Fruit fly (Drosophila melanogaster) whole organism, wandering third instar larva: Measurements from ENCODE around the gene Vajk3.

Experiments used
- Abd-B ChIP-seq: fragments of >200 bp; optimal IDR thresholded peaks from 2 replicates; lab custom pipeline; 2017; ENCODE audit warnings: missing biosample characterization, missing genetic modification characterization
- CG32264 ChIP-seq: fragments of 200-800 bp; sonication (Bioruptor generic); optimal IDR thresholded peaks from 2 replicates; lab custom pipeline; 2016; ENCODE audit warnings: missing biosample characterization, missing genetic modification characterization
- CG9705 ChIP-seq: fragments of 200-800 bp; sonication (Bioruptor generic); optimal IDR thresholded peaks from 2 replicates; lab custom pipeline; 2018; ENCODE audit warnings: missing biosample characterization, mild to moderate bottlenecking, missing genetic modification characterization
- CrebA ChIP-seq: fragments of 200-800 bp; sonication (Bioruptor generic); optimal IDR thresholded peaks from 2 replicates; lab custom pipeline; 2016; ENCODE audit warnings: missing biosample characterization, mild to moderate bottlenecking, missing genetic modification characterization, borderline replicate concordance
- Dfd ChIP-seq: fragments of >200 bp; optimal IDR thresholded peaks from 2 replicates; lab custom pipeline; 2017; ENCODE audit warnings: missing biosample characterization, missing genetic modification characterization
- Dif ChIP-seq: fragments of 200-275, 200-300 bp; sonication (Bioruptor generic); optimal IDR thresholded peaks from 2 replicates; lab custom pipeline; 2018; ENCODE audit warnings: missing biosample characterization, missing genetic modification characterization; ENCODE audit not compliant: partially characterized antibody
- GATAd ChIP-seq: sonication (Bioruptor generic); optimal IDR thresholded peaks from 2 replicates; lab custom pipeline; 2016; ENCODE audit warnings: missing biosample characterization, missing genetic modification characterization
- HLH106 ChIP-seq: fragments of 200-800 bp; optimal IDR thresholded peaks from 3 replicates; lab custom pipeline; 2019; ENCODE audit warnings: missing biosample characterization, mild to moderate bottlenecking, missing genetic modification characterization, moderate library complexity
- Hnf4 ChIP-seq: fragments of 200-800 bp; sonication (Bioruptor generic); optimal IDR thresholded peaks from 2 replicates; lab custom pipeline; 2016; ENCODE audit warnings: missing biosample characterization, mild to moderate bottlenecking, missing genetic modification characterization
- Hr78 ChIP-seq: fragments of >200 bp; optimal IDR thresholded peaks from 2 replicates; lab custom pipeline; 2017; ENCODE audit warnings: missing biosample characterization, missing genetic modification characterization
- Hr83 ChIP-seq: fragments of 200-300 bp; sonication (Bioruptor generic); optimal IDR thresholded peaks from 2 replicates; lab custom pipeline; 2016; ENCODE audit warnings: missing biosample characterization, mild to moderate bottlenecking, missing genetic modification characterization, moderate library complexity; ENCODE audit not compliant: poor library complexity, severe bottlenecking
- Jra ChIP-seq: sonication (Bioruptor generic); optimal IDR thresholded peaks from 2 replicates; lab custom pipeline; 2016; ENCODE audit warnings: missing biosample characterization, missing genetic modification characterization
- Mio ChIP-seq: sonication (Bioruptor generic); optimal IDR thresholded peaks from 2 replicates; lab custom pipeline; 2016; ENCODE audit warnings: missing biosample characterization, missing genetic modification characterization
- Myc ChIP-seq: fragments of >200 bp; optimal IDR thresholded peaks from 2 replicates; lab custom pipeline; 2017
- N ChIP-seq: fragments of >200 bp; optimal IDR thresholded peaks from 2 replicates; lab custom pipeline; 2018; ENCODE audit warnings: missing biosample characterization, missing external identifiers, missing genetic modification characterization
- OdsH ChIP-seq: fragments of 200-800 bp; sonication (Bioruptor generic); optimal IDR thresholded peaks from 2 replicates; lab custom pipeline; 2016; ENCODE audit warnings: missing biosample characterization, mild to moderate bottlenecking, missing genetic modification characterization
- Rel ChIP-seq, 2 experiments: fragments of 200-800 bp; sonication (Bioruptor generic) in 1 of 2; optimal IDR thresholded peaks; 2 replicates in 1 of 2; 3 replicates in 1 of 2; lab custom pipeline; 2016 to 2019; ENCODE audit warnings: mild to moderate bottlenecking in 2 of 2, missing biosample characterization in 2 of 2, missing genetic modification characterization in 2 of 2, moderate library complexity in 1 of 2
- Sp1 ChIP-seq: fragments of 200-800 bp; sonication (Bioruptor generic); optimal IDR thresholded peaks from 3 replicates; lab custom pipeline; 2019; ENCODE audit warnings: missing biosample characterization, mild to moderate bottlenecking, missing genetic modification characterization, moderate library complexity
- Vsx2 ChIP-seq: fragments of 200-300, 225-300 bp; sonication (Bioruptor generic); optimal IDR thresholded peaks from 2 replicates; lab custom pipeline; 2018; ENCODE audit warnings: missing biosample characterization, missing genetic modification characterization; ENCODE audit not compliant: partially characterized antibody
- br ChIP-seq: fragments of 200-800 bp; sonication (Bioruptor generic); optimal IDR thresholded peaks from 2 replicates; lab custom pipeline; 2016; ENCODE audit warnings: missing biosample characterization, missing genetic modification characterization
- brk ChIP-seq: fragments of 200-800 bp; sonication (Bioruptor generic); optimal IDR thresholded peaks from 2 replicates; lab custom pipeline; 2016; ENCODE audit warnings: missing biosample characterization, mild to moderate bottlenecking, missing genetic modification characterization
- dl ChIP-seq, 2 experiments: fragments of 175-275, 200-275 bp in 1 of 2; fragments of 200-275 bp in 1 of 2; sonication (Bioruptor generic); optimal IDR thresholded peaks; lab custom pipeline; 2018; ENCODE audit warnings: mild to moderate bottlenecking in 2 of 2, missing biosample characterization in 2 of 2, missing genetic modification characterization in 2 of 2, moderate library complexity in 2 of 2; ENCODE audit not compliant: partially characterized antibody in 2 of 2, insufficient read depth in 1 of 2
- dmrt93B ChIP-seq: fragments of 200-800 bp; sonication (Bioruptor generic); optimal IDR thresholded peaks from 2 replicates; lab custom pipeline; 2018; ENCODE audit warnings: missing biosample characterization, mild to moderate bottlenecking, missing genetic modification characterization
- dsf ChIP-seq: sonication (Bioruptor generic); optimal IDR thresholded peaks from 2 replicates; lab custom pipeline; 2016; ENCODE audit warnings: missing biosample characterization, missing genetic modification characterization, borderline replicate concordance
- ey ChIP-seq: fragments of 200-800 bp; sonication (Bioruptor generic); optimal IDR thresholded peaks from 2 replicates; lab custom pipeline; 2016; ENCODE audit warnings: missing biosample characterization, missing genetic modification characterization
- foxo ChIP-seq, 2 experiments: fragments of 200-800 bp; sonication (Bioruptor generic); optimal IDR thresholded peaks; 2 replicates in 1 of 2; 3 replicates in 1 of 2; lab custom pipeline; 2016 to 2017; ENCODE audit warnings: missing biosample characterization in 2 of 2, missing genetic modification characterization in 2 of 2
- fru ChIP-seq: fragments of 200-800 bp; sonication (Bioruptor generic); optimal IDR thresholded peaks from 3 replicates; lab custom pipeline; 2016; ENCODE audit warnings: missing biosample characterization, mild to moderate bottlenecking, missing genetic modification characterization
- h ChIP-seq: fragments of 200-800 bp; sonication (Bioruptor generic); optimal IDR thresholded peaks from 3 replicates; lab custom pipeline; 2016; ENCODE audit warnings: missing biosample characterization, mild to moderate bottlenecking, missing genetic modification characterization
- jim ChIP-seq: fragments of 175-275, 200-325 bp; sonication (Bioruptor generic); optimal IDR thresholded peaks from 2 replicates; lab custom pipeline; 2016; ENCODE audit warnings: missing biosample characterization, mild to moderate bottlenecking, missing genetic modification characterization
- lola ChIP-seq: fragments of >200 bp; optimal IDR thresholded peaks from 2 replicates; lab custom pipeline; 2017; ENCODE audit warnings: missing biosample characterization, missing genetic modification characterization
- pan ChIP-seq: fragments of >200 bp; optimal IDR thresholded peaks from 2 replicates; lab custom pipeline; 2017
- psq ChIP-seq: fragments of 200-800 bp; sonication (Bioruptor generic); optimal IDR thresholded peaks from 3 replicates; lab custom pipeline; 2017; ENCODE audit warnings: missing biosample characterization, mild to moderate bottlenecking, missing genetic modification characterization, moderate library complexity
- rgr ChIP-seq: fragments of 200-800 bp; sonication (Bioruptor generic); optimal IDR thresholded peaks from 3 replicates; lab custom pipeline; 2016; ENCODE audit warnings: missing biosample characterization, mild to moderate bottlenecking, missing genetic modification characterization
- sage ChIP-seq: fragments of 200-800 bp; sonication (Bioruptor generic); optimal IDR thresholded peaks from 2 replicates; lab custom pipeline; 2016; ENCODE audit warnings: missing biosample characterization, mild to moderate bottlenecking, missing genetic modification characterization
- sv ChIP-seq: fragments of 200-800 bp; sonication (Bioruptor generic); optimal IDR thresholded peaks from 3 replicates; lab custom pipeline; 2016; ENCODE audit warnings: missing biosample characterization, missing genetic modification characterization
- tai ChIP-seq: sonication (Bioruptor generic); optimal IDR thresholded peaks from 2 replicates; lab custom pipeline; 2016; ENCODE audit warnings: missing biosample characterization, missing genetic modification characterization
- usp ChIP-seq: fragments of >200 bp; optimal IDR thresholded peaks from 2 replicates; lab custom pipeline; 2017; ENCODE audit warnings: missing biosample characterization, missing genetic modification characterization
- woc ChIP-seq: sonication (Bioruptor generic); optimal IDR thresholded peaks from 2 replicates; lab custom pipeline; 2016; ENCODE audit warnings: missing biosample characterization, mild to moderate bottlenecking, missing genetic modification characterization

Gene Vajk3

dm6 chr2L:13963467-13964122 lies 16.3 kb upstream of the Vajk3 start, which contains the start of gene NimB1:
Gene NimB1 (plus strand): TSS chr2L:13963507.
- TF ChIP-seq Hr83 (GFP tag; lab: Kevin White, UChicago) (no peak), brk (GFP tag; lab: Kevin White, UChicago) (no peak), Rel (GFP tag; optimal IDR thresholded peaks at IDR 0.05; lab: Kevin White, UChicago) (no peak), Rel (tag; optimal IDR thresholded peaks at IDR 0.05; lab: Kevin White, UChicago) (peak; percentile 94)
- TF ChIP-seq, all 38 proteins: peak for 1

DNA sequence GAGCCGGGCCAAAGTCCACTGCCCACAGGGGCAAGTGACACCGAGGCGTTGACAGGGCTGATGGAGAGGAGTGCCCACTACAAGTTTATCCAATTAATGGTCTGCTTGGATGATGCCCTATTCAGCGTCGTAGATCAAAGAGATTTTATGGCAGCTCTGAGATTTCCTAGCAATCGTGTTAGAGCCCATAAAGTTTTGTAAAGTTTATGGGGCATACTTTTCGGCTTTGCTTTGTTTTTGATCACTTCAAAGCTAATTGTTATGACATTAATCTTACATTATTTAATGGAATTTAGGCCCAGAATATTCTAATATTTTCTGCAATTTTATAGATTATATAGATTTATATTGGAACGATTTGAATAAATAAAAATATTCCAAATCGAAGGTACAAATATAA lies 13.1 kb upstream of the Vajk3 start:
- no peak for TF ChIP-seq ey
- TF ChIP-seq Dif = peak; percentile 34
- TF ChIP-seq Vsx2 (GFP tag; lab: Kevin White, UChicago) = no peak
- TF ChIP-seq Myc (lab: Kevin White, UChicago) = peak; percentile 7
- no peak for TF ChIP-seq CG32264 (GFP tag; lab: Kevin White, UChicago)
- no peak for TF ChIP-seq lola (GFP tag; lab: Kevin White, UChicago)

dm6 chr2L:13957239-13957638 lies 10.0 kb upstream of the Vajk3 start, which contains the start of gene NimA:
Gene NimA (plus strand): TSS chr2L:13957539.
- TF ChIP-seq Hnf4 (GFP tag; lab: Kevin White, UChicago) (no peak), OdsH (GFP tag; lab: Kevin White, UChicago) (no peak), Dif (no peak), h (GFP tag; lab: Kevin White, UChicago) (no peak), Hr83 (GFP tag; lab: Kevin White, UChicago) (no peak), usp (no peak), fru (GFP tag; lab: Kevin White, UChicago) (no peak), Vsx2 (GFP tag; lab: Kevin White, UChicago) (no peak), ey (no peak), tai (GFP tag; lab: Kevin White, UChicago) (no peak), GATAd (GFP tag; lab: Kevin White, UChicago) (no peak), psq (GFP tag; lab: Kevin White, UChicago) (no peak), Jra (GFP tag; lab: Kevin White, UChicago) (no peak), brk (GFP tag; lab: Kevin White, UChicago) (no peak), rgr (GFP tag; lab: Kevin White, UChicago) (no peak)
- TF ChIP-seq, all 38 proteins: peak for 0

DNA sequence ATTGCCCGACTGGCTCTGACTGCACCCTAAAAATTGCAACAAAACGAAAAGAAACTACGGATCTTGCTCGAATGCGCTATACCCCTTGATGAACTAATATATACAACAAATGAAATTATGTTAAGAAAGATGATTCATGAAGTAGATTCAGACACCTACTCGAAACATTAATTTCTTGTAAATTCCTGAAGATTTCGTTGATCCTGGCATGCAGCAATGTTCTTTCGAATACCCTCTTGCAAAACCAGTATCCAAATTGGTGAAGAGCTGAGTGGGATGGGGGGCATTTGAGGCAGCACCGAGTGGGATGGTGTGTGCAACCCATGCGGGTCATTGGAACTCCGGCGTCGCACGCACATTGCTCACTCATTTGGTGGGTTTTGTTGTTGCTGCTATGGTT lies 8.5 kb upstream of the Vajk3 start:
- TF ChIP-seq Abd-B (GFP tag; lab: Kevin White, UChicago) (no peak), Rel (GFP tag; optimal IDR thresholded peaks at IDR 0.05; lab: Kevin White, UChicago) (peak; percentile 74), Rel (tag; optimal IDR thresholded peaks at IDR 0.05; lab: Kevin White, UChicago) (peak; percentile 72), br (GFP tag; lab: Kevin White, UChicago) (peak; percentile 97), pan (lab: Kevin White, UChicago) (peak; percentile 58), Hr83 (GFP tag; lab: Kevin White, UChicago) (no peak), dl (GFP tag; optimal IDR thresholded peaks at IDR 0.05; lab: Kevin White, UChicago; ENCODE audit: insufficient read depth in 1 of 2, partially characterized antibody in 2 of 2) (no peak), Myc (lab: Kevin White, UChicago) (no peak), CG32264 (GFP tag; lab: Kevin White, UChicago) (peak; percentile 84), dsf (GFP tag; lab: Kevin White, UChicago) (peak; percentile 88), GATAd (GFP tag; lab: Kevin White, UChicago) (peak; percentile 87), rgr (GFP tag; lab: Kevin White, UChicago) (peak; percentile 96), HLH106 (tag; lab: Kevin White, UChicago) (peak; percentile 98), brk (GFP tag; lab: Kevin White, UChicago) (peak; percentile 95), CG9705 (peak; percentile 72), Vsx2 (GFP tag; lab: Kevin White, UChicago) (no peak), CrebA (GFP tag; lab: Kevin White, UChicago) (peak; percentile 78), jim (GFP tag; lab: Kevin White, UChicago) (no peak), woc (GFP tag; lab: Kevin White, UChicago) (peak; percentile 95), lola (GFP tag; lab: Kevin White, UChicago) (no peak), foxo (GFP tag; optimal IDR thresholded peaks at IDR 0.05; lab: Kevin White, UChicago) (peak; percentile 29 to 97), sage (GFP tag; lab: Kevin White, UChicago) (peak; percentile 88), Dif (peak; percentile 29), OdsH (GFP tag; lab: Kevin White, UChicago) (peak; percentile 97), ey (peak; percentile 98), Dfd (GFP tag; lab: Kevin White, UChicago) (no peak), fru (GFP tag; lab: Kevin White, UChicago) (peak; percentile 97), dmrt93B (GFP tag; lab: Kevin White, UChicago) (peak; percentile 95), Sp1 (peak; percentile 96), psq (GFP tag; lab: Kevin White, UChicago) (peak; percentile 93), Jra (GFP tag; lab: Kevin White, UChicago) (peak; percentile 95), Mio (GFP tag; lab: Kevin White, UChicago) (peak; percentile 72), Hr78 (GFP tag; lab: Kevin White, UChicago) (no peak), usp (no peak), N (GFP tag; lab: Kevin White, UChicago) (no peak), sv (GFP tag; lab: Kevin White, UChicago) (no peak), tai (GFP tag; lab: Kevin White, UChicago) (peak; percentile 96), Hnf4 (GFP tag; lab: Kevin White, UChicago) (peak; percentile 97), h (GFP tag; lab: Kevin White, UChicago) (peak; percentile 95)
